Fruit fly (Drosophila melanogaster): Measurements from ENCODE around the gene Nepl8.
A peak's percentile ranks its signal among the peaks of the same experiment; 100 is the strongest.

Nepl8 gene

dm6 chr2L:16463657-16464056 lies 24.3 kb upstream of the Nepl8 start:
- TF ChIP-seq dl (GFP tag; optimal IDR thresholded peaks at IDR 0.05; ENCODE audit: insufficient read depth in 1 of 2, partially characterized antibody in 2 of 2) (peak in 1 of 2 experiments; percentile 3), psq (GFP tag; optimal IDR thresholded peaks at IDR 0.05) (no peak)

- TF ChIP-seq Dif (GFP tag; optimal IDR thresholded peaks at IDR 0.05; ENCODE audit: partially characterized antibody) (no peak), dmrt93B (GFP tag; optimal IDR thresholded peaks at IDR 0.05) (no peak), foxo (GFP tag; optimal IDR thresholded peaks at IDR 0.05) (no peak), OdsH (GFP tag; optimal IDR thresholded peaks at IDR 0.05) (no peak), dl (GFP tag; optimal IDR thresholded peaks at IDR 0.05; ENCODE audit: insufficient read depth in 1 of 2, partially characterized antibody in 2 of 2) (no peak), dsf (GFP tag; optimal IDR thresholded peaks at IDR 0.05; ENCODE audit: borderline replicate concordance) (no peak), CG32264 (GFP tag; optimal IDR thresholded peaks at IDR 0.05) (no peak)
These were observed 18.2 kb upstream of the Nepl8 start for dm6 chr2L:16469749-16470148.

dm6 chr2L:16472184-16472583 lies 15.8 kb upstream of the Nepl8 start:
- no peak for TF ChIP-seq Rel (GFP tag; optimal IDR thresholded peaks at IDR 0.05)
- no peak for TF ChIP-seq Rel (tag; optimal IDR thresholded peaks at IDR 0.05)
- peak; percentile 98 for TF ChIP-seq Dfd (GFP tag; optimal IDR thresholded peaks at IDR 0.05)

- TF ChIP-seq psq (GFP tag; optimal IDR thresholded peaks at IDR 0.05): no peak
- no peak for TF ChIP-seq CrebA (GFP tag; optimal IDR thresholded peaks at IDR 0.05; ENCODE audit: borderline replicate concordance)
- no peak for TF ChIP-seq ey (GFP tag; optimal IDR thresholded peaks at IDR 0.05)
- TF ChIP-seq jim (GFP tag; optimal IDR thresholded peaks at IDR 0.05): no peak
- TF ChIP-seq brk (GFP tag; optimal IDR thresholded peaks at IDR 0.05): no peak
- TF ChIP-seq OdsH (GFP tag; optimal IDR thresholded peaks at IDR 0.05): no peak
- TF ChIP-seq Hnf4 (GFP tag; optimal IDR thresholded peaks at IDR 0.05): peak; percentile 11
These were observed 11.4 kb upstream of the Nepl8 start for dm6 chr2L:16476517-16476916.

- no peak for TF ChIP-seq dl (GFP tag; optimal IDR thresholded peaks at IDR 0.05; ENCODE audit: insufficient read depth in 1 of 2, partially characterized antibody in 2 of 2)
- peak; percentile 2 for TF ChIP-seq ey (GFP tag; optimal IDR thresholded peaks at IDR 0.05)
These were observed 2.3 kb upstream of the Nepl8 start, which contains the start of gene dac for dm6 chr2L:16485643-16486000. dac (minus strand) TSS chr2L:16485998.

DNA sequence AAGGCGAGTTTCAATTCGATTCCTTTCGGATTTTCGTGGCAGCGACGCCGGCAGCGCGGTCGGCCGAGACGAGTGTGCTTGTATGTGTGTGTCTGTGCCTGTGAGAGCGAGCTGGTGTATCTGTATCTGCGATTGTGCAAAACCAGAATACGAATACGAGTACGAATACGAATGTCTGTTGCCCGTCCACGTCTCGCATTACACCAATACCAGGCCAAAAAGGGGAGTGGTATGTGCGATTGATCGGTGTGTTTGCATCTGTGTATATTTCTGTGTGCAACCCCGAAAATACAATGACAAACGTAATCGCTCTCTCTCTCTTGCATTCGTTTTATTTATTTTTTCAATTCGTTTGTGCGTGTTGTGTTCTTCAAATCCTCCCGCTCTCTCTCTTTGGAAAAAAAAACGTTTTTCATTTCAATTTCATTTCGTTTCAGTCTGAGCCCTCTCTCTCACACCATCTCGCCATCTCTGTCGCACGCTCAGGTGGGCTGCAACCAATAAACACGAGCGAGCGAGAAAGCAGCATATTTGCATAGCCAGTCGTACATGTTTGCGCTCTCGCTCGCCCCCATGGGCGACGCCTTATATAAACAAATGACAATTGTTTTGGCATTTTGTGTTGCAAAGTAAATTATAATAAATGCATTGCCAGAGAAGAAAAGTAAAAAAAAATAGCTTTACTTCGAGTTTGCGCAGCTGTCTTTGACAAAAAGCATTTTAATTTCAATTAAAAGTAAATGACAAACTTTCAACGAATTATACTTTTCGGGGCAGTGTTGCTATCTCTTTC lies 1.8 kb upstream of the Nepl8 start:
- no peak for TF ChIP-seq Dfd (GFP tag; optimal IDR thresholded peaks at IDR 0.05)
- peak; percentile 29 for TF ChIP-seq GATAd (GFP tag; optimal IDR thresholded peaks at IDR 0.05)
- peak; percentile 80 for TF ChIP-seq Dif (GFP tag; optimal IDR thresholded peaks at IDR 0.05; ENCODE audit: partially characterized antibody)
- peak; percentile 43 for TF ChIP-seq Mio (GFP tag; optimal IDR thresholded peaks at IDR 0.05)
- no peak for TF ChIP-seq CG9705 (GFP tag; optimal IDR thresholded peaks at IDR 0.05)
- TF ChIP-seq Jra (GFP tag; optimal IDR thresholded peaks at IDR 0.05): peak; percentile 75
- peak; percentile 9 for TF ChIP-seq ey (GFP tag; optimal IDR thresholded peaks at IDR 0.05)
- no peak for TF ChIP-seq Abd-B (GFP tag; optimal IDR thresholded peaks at IDR 0.05)
- TF ChIP-seq Hnf4 (GFP tag; optimal IDR thresholded peaks at IDR 0.05): peak; percentile 77
- TF ChIP-seq sage (GFP tag; optimal IDR thresholded peaks at IDR 0.05): no peak
- peak; percentile 74 for TF ChIP-seq N (GFP tag; optimal IDR thresholded peaks at IDR 0.05)
- TF ChIP-seq OdsH (GFP tag; optimal IDR thresholded peaks at IDR 0.05): peak; percentile 53
- TF ChIP-seq rgr (GFP tag; optimal IDR thresholded peaks at IDR 0.05): peak; percentile 81
- no peak for TF ChIP-seq Hr78 (GFP tag; optimal IDR thresholded peaks at IDR 0.05)
- TF ChIP-seq usp (GFP tag; optimal IDR thresholded peaks at IDR 0.05): no peak
- TF ChIP-seq woc (GFP tag; optimal IDR thresholded peaks at IDR 0.05): no peak
- no peak for TF ChIP-seq Myc (optimal IDR thresholded peaks at IDR 0.05)
- peak; percentile 25 for TF ChIP-seq br (GFP tag; optimal IDR thresholded peaks at IDR 0.05)
- TF ChIP-seq CrebA (GFP tag; optimal IDR thresholded peaks at IDR 0.05; ENCODE audit: borderline replicate concordance): no peak
- no peak for TF ChIP-seq pan (optimal IDR thresholded peaks at IDR 0.05)
- TF ChIP-seq h (GFP tag; optimal IDR thresholded peaks at IDR 0.05): peak; percentile 51
- TF ChIP-seq fru (GFP tag; optimal IDR thresholded peaks at IDR 0.05): peak; percentile 51
- TF ChIP-seq dl (GFP tag; optimal IDR thresholded peaks at IDR 0.05; ENCODE audit: insufficient read depth in 1 of 2, partially characterized antibody in 2 of 2): peak; percentile 22 to 39
- TF ChIP-seq lola (GFP tag; optimal IDR thresholded peaks at IDR 0.05): no peak
- TF ChIP-seq sv (GFP tag; optimal IDR thresholded peaks at IDR 0.05): no peak
- peak; percentile 94 for TF ChIP-seq jim (GFP tag; optimal IDR thresholded peaks at IDR 0.05)
- TF ChIP-seq Vsx2 (GFP tag; optimal IDR thresholded peaks at IDR 0.05; ENCODE audit: partially characterized antibody): peak; percentile 39
- peak; percentile 57 for TF ChIP-seq brk (GFP tag; optimal IDR thresholded peaks at IDR 0.05)
- TF ChIP-seq dsf (GFP tag; optimal IDR thresholded peaks at IDR 0.05; ENCODE audit: borderline replicate concordance): peak; percentile 33
- TF ChIP-seq dmrt93B (GFP tag; optimal IDR thresholded peaks at IDR 0.05): peak; percentile 65
- peak; percentile 30 for TF ChIP-seq HLH106 (tag; optimal IDR thresholded peaks at IDR 0.05)
- TF ChIP-seq Rel (GFP tag; optimal IDR thresholded peaks at IDR 0.05): no peak
- peak; percentile 17 for TF ChIP-seq Rel (tag; optimal IDR thresholded peaks at IDR 0.05)
- peak; percentile 89 for TF ChIP-seq tai (GFP tag; optimal IDR thresholded peaks at IDR 0.05)
- peak; percentile 69 for TF ChIP-seq psq (GFP tag; optimal IDR thresholded peaks at IDR 0.05)
